Fruit fly (Drosophila melanogaster) whole organism, embryonic: ENCODE data around the gene CG8774.
A peak's percentile ranks its signal among the peaks of the same experiment; 100 is the strongest.

Experiments used
- CG10147 ChIP-seq: fragments of 200-800 bp; sonication (Bioruptor generic); optimal IDR thresholded peaks from 2 replicates; lab custom pipeline; 2019; ENCODE audit warnings: missing biosample characterization, mild to moderate bottlenecking, missing genetic modification characterization, moderate library complexity
- CG10366 ChIP-seq: fragments of 200-800 bp; sonication (Bioruptor generic); IDR thresholded peaks from 2 replicates; pipeline ENCODE4 v1.3.6; 2022; ENCODE audit warnings: missing biosample characterization, missing genetic modification characterization
- CG10654 ChIP-seq: fragments of 200-800 bp; sonication (Bioruptor generic); optimal IDR thresholded peaks from 2 replicates; lab custom pipeline; 2016; ENCODE audit warnings: missing biosample characterization, missing genetic modification characterization
- CG11456 ChIP-seq: fragments of 200-800 bp; sonication (Bioruptor generic); IDR thresholded peaks from 3 replicates; pipeline ENCODE4 v1.3.6; 2022; ENCODE audit warnings: missing biosample characterization, missing genetic modification characterization
- CG11504 ChIP-seq: fragments of 200-800 bp; sonication (Bioruptor generic); optimal IDR thresholded peaks from 3 replicates; lab custom pipeline; 2019; ENCODE audit warnings: missing biosample characterization, mild to moderate bottlenecking, missing genetic modification characterization, moderate library complexity
- CG12155 ChIP-seq: fragments of 200-800 bp; sonication (Bioruptor generic); optimal IDR thresholded peaks from 3 replicates; lab custom pipeline; 2016; ENCODE audit warnings: missing biosample characterization, missing genetic modification characterization
- CG14050 ChIP-seq: fragments of 200-800 bp; sonication (Bioruptor generic); IDR thresholded peaks from 3 replicates; pipeline ENCODE4 v1.3.6; 2022; ENCODE audit warnings: missing biosample characterization, missing genetic modification characterization
- CG15073 ChIP-seq: fragments of 200-800 bp; sonication (Bioruptor generic); optimal IDR thresholded peaks from 2 replicates; lab custom pipeline; 2016; ENCODE audit warnings: missing biosample characterization, missing genetic modification characterization
- CG15269 ChIP-seq: fragments of 200-800 bp; sonication (Bioruptor generic); optimal IDR thresholded peaks from 2 replicates; lab custom pipeline; 2018; ENCODE audit warnings: missing biosample characterization, mild to moderate bottlenecking, missing genetic modification characterization, moderate library complexity
- CG17802 ChIP-seq: fragments of 200-800 bp; sonication (Bioruptor generic); optimal IDR thresholded peaks from 2 replicates; lab custom pipeline; 2018; ENCODE audit warnings: missing biosample characterization, mild to moderate bottlenecking, missing genetic modification characterization, moderate library complexity
- CG2199 ChIP-seq: fragments of 200-800 bp; sonication (Bioruptor generic); IDR thresholded peaks from 3 replicates; pipeline ENCODE4 v1.3.6; 2022; ENCODE audit warnings: missing biosample characterization, missing genetic modification characterization
- CG2202 ChIP-seq: fragments of 200-800 bp; sonication (Bioruptor generic); optimal IDR thresholded peaks from 2 replicates; lab custom pipeline; 2018; ENCODE audit warnings: missing biosample characterization, mild to moderate bottlenecking, missing genetic modification characterization
- CG2712 ChIP-seq: fragments of 200-800 bp; optimal IDR thresholded peaks from 3 replicates; lab custom pipeline; 2019; ENCODE audit warnings: missing biosample characterization, mild to moderate bottlenecking, missing genetic modification characterization, moderate library complexity
- CG30403 ChIP-seq: fragments of 200-800 bp; sonication (Bioruptor generic); optimal IDR thresholded peaks from 3 replicates; lab custom pipeline; 2016; ENCODE audit warnings: missing biosample characterization, missing genetic modification characterization
- CG31441 ChIP-seq: fragments of 200-800 bp; sonication (Bioruptor generic); IDR thresholded peaks from 2 replicates; pipeline ENCODE4 v1.3.6; 2022; ENCODE audit warnings: missing biosample characterization, missing genetic modification characterization
- CG32772 ChIP-seq: fragments of 200-800 bp; sonication (Bioruptor generic); IDR thresholded peaks from 2 replicates; pipeline ENCODE4 v1.3.6; 2022; ENCODE audit warnings: missing biosample characterization, missing genetic modification characterization
- CG4360 ChIP-seq: fragments of 200-800 bp; sonication (Bioruptor generic); IDR thresholded peaks from 2 replicates; pipeline ENCODE4 v1.3.6; 2022; ENCODE audit warnings: missing biosample characterization, missing genetic modification characterization
- CG4707 ChIP-seq: fragments of 200-800 bp; sonication (Bioruptor generic); optimal IDR thresholded peaks from 2 replicates; lab custom pipeline; 2018; ENCODE audit warnings: missing biosample characterization, mild to moderate bottlenecking, missing genetic modification characterization, moderate library complexity
- CG6791 ChIP-seq: fragments of 200-800 bp; sonication (Bioruptor generic); IDR thresholded peaks from 3 replicates; pipeline ENCODE4 v1.3.6; 2022; ENCODE audit warnings: missing biosample characterization, missing genetic modification characterization; ENCODE audit not compliant: partially characterized antibody
- CG7556 ChIP-seq: fragments of 200-800 bp; sonication (Bioruptor generic); optimal IDR thresholded peaks from 2 replicates; lab custom pipeline; 2017; ENCODE audit warnings: missing biosample characterization, mild to moderate bottlenecking, missing genetic modification characterization
- CG7928 ChIP-seq: fragments of 200-800 bp; sonication (Bioruptor generic); optimal IDR thresholded peaks from 2 replicates; lab custom pipeline; 2017; ENCODE audit warnings: missing biosample characterization, mild to moderate bottlenecking, missing genetic modification characterization
- CrebB ChIP-seq: fragments of 200-800 bp; sonication (Bioruptor generic); optimal IDR thresholded peaks from 3 replicates; lab custom pipeline; 2018; ENCODE audit warnings: missing biosample characterization, mild to moderate bottlenecking, missing genetic modification characterization
- Deaf1 ChIP-seq: fragments of 200-800 bp; optimal IDR thresholded peaks from 3 replicates; lab custom pipeline; 2019; ENCODE audit warnings: missing biosample characterization, mild to moderate bottlenecking, missing genetic modification characterization, moderate library complexity
- Doc3 ChIP-seq: fragments of 200-800 bp; sonication (Bioruptor generic); IDR thresholded peaks from 3 replicates; pipeline ENCODE4 v1.3.6; 2022; ENCODE audit warnings: missing biosample characterization, missing genetic modification characterization; ENCODE audit not compliant: partially characterized antibody
- Eip74EF ChIP-seq, 2 experiments: fragments of 200-800 bp in 1 of 2; fragments of >200 bp in 1 of 2; sonication (Bioruptor generic) in 1 of 2; optimal IDR thresholded peaks; 2 replicates each; lab custom pipeline; 2017 to 2019; ENCODE audit warnings: missing biosample characterization in 2 of 2, missing genetic modification characterization in 2 of 2, mild to moderate bottlenecking in 1 of 2, moderate library complexity in 1 of 2
- Fer1 ChIP-seq: fragments of 200-800 bp; sonication (Bioruptor generic); optimal IDR thresholded peaks from 2 replicates; lab custom pipeline; 2017; ENCODE audit warnings: missing biosample characterization, mild to moderate bottlenecking, missing genetic modification characterization
- HmgD ChIP-seq: fragments of 200-800 bp; sonication (Bioruptor generic); optimal IDR thresholded peaks from 3 replicates; lab custom pipeline; 2016; ENCODE audit warnings: missing biosample characterization, missing genetic modification characterization
- Hr3 ChIP-seq: fragments of 200-800 bp; sonication (Bioruptor generic); optimal IDR thresholded peaks from 3 replicates; lab custom pipeline; 2016; ENCODE audit warnings: missing biosample characterization, missing genetic modification characterization
- Kr ChIP-seq: fragments of 200-800 bp; sonication (Bioruptor generic); optimal IDR thresholded peaks from 2 replicates; lab custom pipeline; 2017; ENCODE audit warnings: missing biosample characterization, mild to moderate bottlenecking, missing genetic modification characterization
- Max ChIP-seq: fragments of 200-800 bp; sonication (Bioruptor generic); optimal IDR thresholded peaks from 2 replicates; lab custom pipeline; 2016; ENCODE audit warnings: missing biosample characterization, mild to moderate bottlenecking, missing genetic modification characterization
- NFAT ChIP-seq: fragments of 200-800 bp; sonication (Bioruptor generic); IDR thresholded peaks from 2 replicates; pipeline ENCODE4 v1.3.6; 2022; ENCODE audit warnings: missing biosample characterization, missing genetic modification characterization
- Rx ChIP-seq: fragments of 200-800 bp; sonication (Bioruptor generic); IDR thresholded peaks from 2 replicates; pipeline ENCODE4 v1.3.6; 2022; ENCODE audit warnings: missing biosample characterization, missing genetic modification characterization
- Six4 ChIP-seq: fragments of 200-800 bp; sonication (Bioruptor generic); optimal IDR thresholded peaks from 2 replicates; lab custom pipeline; 2016; ENCODE audit warnings: missing biosample characterization, missing genetic modification characterization
- Sox102F ChIP-seq: fragments of 200-800 bp; sonication (Bioruptor generic); optimal IDR thresholded peaks from 2 replicates; lab custom pipeline; 2018; ENCODE audit warnings: missing biosample characterization, mild to moderate bottlenecking, missing genetic modification characterization, moderate library complexity
- ap ChIP-seq: fragments of 200-800 bp; sonication (Bioruptor generic); IDR thresholded peaks from 2 replicates; pipeline ENCODE4 v1.3.6; 2022; ENCODE audit warnings: missing biosample characterization, missing genetic modification characterization
- ase ChIP-seq: fragments of 200-800 bp; sonication (Bioruptor generic); IDR thresholded peaks from 3 replicates; pipeline ENCODE4 v1.3.6; 2022; ENCODE audit warnings: missing biosample characterization, missing genetic modification characterization
- ato ChIP-seq: fragments of 200-800 bp; sonication (Bioruptor generic); IDR thresholded peaks from 2 replicates; pipeline ENCODE4 v1.3.6; 2022; ENCODE audit warnings: missing biosample characterization, missing genetic modification characterization; ENCODE audit not compliant: partially characterized antibody
- grau ChIP-seq: fragments of 200-800 bp; optimal IDR thresholded peaks from 3 replicates; lab custom pipeline; 2019; ENCODE audit warnings: missing biosample characterization, mild to moderate bottlenecking, missing genetic modification characterization, moderate library complexity
- hkb ChIP-seq, 2 experiments: fragments of 200-800 bp in 1 of 2; fragments of >200 bp in 1 of 2; sonication (Bioruptor generic) in 1 of 2; IDR thresholded peaks in 1 of 2; optimal IDR thresholded peaks in 1 of 2; 2 replicates each; pipeline versions ENCODE4 v1.3.6 to Lab custom; 2017 to 2022; ENCODE audit warnings: missing biosample characterization in 1 of 2, missing genetic modification characterization in 1 of 2
- knrl ChIP-seq: fragments of 200-800 bp; sonication (Bioruptor generic); IDR thresholded peaks from 3 replicates; pipeline ENCODE4 v1.3.6; 2022; ENCODE audit warnings: missing biosample characterization, missing genetic modification characterization; ENCODE audit not compliant: partially characterized antibody
- org-1 ChIP-seq: fragments of 200-800 bp; sonication (Bioruptor generic); optimal IDR thresholded peaks from 2 replicates; lab custom pipeline; 2017; ENCODE audit warnings: missing biosample characterization, missing genetic modification characterization
- p53 ChIP-seq: fragments of 200-800 bp; sonication (Bioruptor generic); optimal IDR thresholded peaks from 2 replicates; lab custom pipeline; 2016; ENCODE audit warnings: missing biosample characterization, missing genetic modification characterization
- sens ChIP-seq: fragments of 200-800 bp; sonication (Bioruptor generic); peaks from one replicate; lab custom pipeline; 2016; ENCODE audit warnings: missing biosample characterization, missing genetic modification characterization
- slp2 ChIP-seq: fragments of 200-800 bp; sonication (Bioruptor generic); optimal IDR thresholded peaks from 2 replicates; lab custom pipeline; 2016; ENCODE audit warnings: missing biosample characterization, missing genetic modification characterization
- ssp ChIP-seq: fragments of 200-800 bp; sonication (Bioruptor generic); IDR thresholded peaks from 2 replicates; pipeline ENCODE4 v1.3.6; 2022; ENCODE audit warnings: missing biosample characterization, missing genetic modification characterization
- tin ChIP-seq: fragments of 200-800 bp; sonication (Bioruptor generic); optimal IDR thresholded peaks from 3 replicates; lab custom pipeline; 2016; ENCODE audit warnings: missing biosample characterization, missing genetic modification characterization
- ttk ChIP-seq: fragments of 200-800 bp; sonication (Bioruptor generic); IDR thresholded peaks from 2 replicates; pipeline ENCODE4 v2.1.2; 2022; ENCODE audit warnings: missing biosample characterization, missing genetic modification characterization
- tx ChIP-seq: fragments of 200-800 bp; sonication (Bioruptor generic); optimal IDR thresholded peaks from 2 replicates; lab custom pipeline; 2016; ENCODE audit warnings: missing biosample characterization, missing genetic modification characterization
- vvl ChIP-seq: fragments of 200-800 bp; sonication (Bioruptor generic); IDR thresholded peaks from 2 replicates; pipeline ENCODE4 v1.3.6; 2022; ENCODE audit warnings: missing biosample characterization, missing genetic modification characterization
- wek ChIP-seq: fragments of 200-800 bp; sonication (Bioruptor generic); optimal IDR thresholded peaks from 3 replicates; lab custom pipeline; 2018; ENCODE audit warnings: missing biosample characterization, mild to moderate bottlenecking, missing genetic modification characterization, moderate library complexity
- yki ChIP-seq: fragments of >200 bp; optimal IDR thresholded peaks from 3 replicates; lab custom pipeline; 2018

CG8774 gene

DNA sequence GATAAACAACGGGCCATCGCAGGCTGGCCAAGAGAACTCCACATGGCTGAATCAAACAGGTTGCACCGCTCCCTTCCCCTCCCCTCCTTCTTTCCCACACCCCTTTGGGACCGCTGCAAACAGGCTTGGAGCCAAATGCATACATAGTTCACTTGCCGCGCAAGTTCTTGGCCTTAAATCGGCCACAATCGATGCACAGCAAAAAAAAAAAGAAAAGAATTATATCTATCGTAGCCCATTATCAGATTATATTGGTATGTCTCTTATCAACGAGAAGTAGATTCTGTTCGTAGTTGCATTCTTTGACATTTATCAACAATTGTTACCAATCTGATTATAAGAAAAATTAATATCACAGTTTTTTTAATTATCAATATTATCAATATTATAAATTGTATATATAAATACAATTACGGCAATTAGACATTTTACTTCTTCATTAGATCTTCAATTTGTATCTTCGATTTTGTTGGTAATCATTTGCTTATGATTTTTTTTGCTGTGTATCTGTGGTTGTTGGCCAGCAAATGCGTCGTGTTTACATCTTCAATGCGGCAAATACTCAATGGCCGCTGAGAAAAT is 6.8 kb downstream of the CG8774 start (continued):
- TF ChIP-seq hkb (optimal IDR thresholded peaks at IDR 0.05; lab: Kevin White, UChicago) (no peak), hkb (GFP tag; IDR thresholded peaks at IDR 0.05; lab: Robert Waterston, UW) (0 out of 2 replicates have a peak, but pooled peaks have one; percentile 8), knrl (GFP tag; lab: Robert Waterston, UW) (no peak), CG10654 (peak; percentile 10), ap (no peak), Hr3 (peak; percentile 40), sens (GFP tag; lab: Kevin White, UChicago) (peak; percentile 83), HmgD (GFP tag; lab: Kevin White, UChicago) (no peak), CG32772 (GFP tag; lab: Robert Waterston, UW) (no peak), tx (GFP tag; lab: Kevin White, UChicago) (no peak), CG10147 (GFP tag; lab: Kevin White, UChicago) (peak; percentile 14), CG15073 (GFP tag; lab: Kevin White, UChicago) (no peak), ttk (GFP tag; lab: Robert Waterston, UW) (no peak), CG2712 (peak; percentile 84), CG7556 (peak; percentile 69), NFAT (no peak), slp2 (no peak), wek (GFP tag; lab: Kevin White, UChicago) (no peak), Sox102F (GFP tag; lab: Kevin White, UChicago) (peak; percentile 43), org-1 (peak; percentile 27), Fer1 (no peak), yki (lab: Kevin White, UChicago) (no peak), Deaf1 (no peak), CG15269 (tag; lab: Kevin White, UChicago) (peak; percentile 19), CG4360 (GFP tag; lab: Robert Waterston, UW) (no peak), CG10366 (GFP tag; lab: Robert Waterston, UW) (no peak), CG2202 (tag; lab: Kevin White, UChicago) (peak; percentile 55), Six4 (GFP tag; lab: Kevin White, UChicago) (peak; percentile 33), grau (peak; percentile 62), Rx (no peak), CrebB (tag; lab: Kevin White, UChicago) (no peak), CG17802 (peak; percentile 21), CG11504 (tag; lab: Kevin White, UChicago) (peak; percentile 75), Kr (no peak), CG12155 (no peak), Doc3 (no peak), CG2199 (no peak), CG14050 (no peak), ato (no peak), Max (no peak), p53 (GFP tag; lab: Kevin White, UChicago) (no peak), CG7928 (GFP tag; lab: Kevin White, UChicago) (no peak), ase (GFP tag; lab: Robert Waterston, UW) (no peak), vvl (GFP tag; lab: Robert Waterston, UW) (0 out of 2 replicates have a peak, but pooled peaks have one; percentile 26), ssp (GFP tag; lab: Robert Waterston, UW) (no peak), CG11456 (GFP tag; lab: Robert Waterston, UW) (0 out of 3 replicates have a peak, but pooled peaks have one; percentile 58), CG30403 (peak; percentile 48), tin (peak; percentile 14), CG31441 (peak; percentile 85), Eip74EF (GFP tag; optimal IDR thresholded peaks at IDR 0.05; lab: Kevin White, UChicago) (peak in 1 of 2 experiments; percentile 45), CG6791 (GFP tag; lab: Robert Waterston, UW) (no peak), CG4707 (GFP tag; lab: Kevin White, UChicago) (no peak)
